Worm (Caenorhabditis elegans) whole organism, late embryonic: ENCODE measurements around the gene C51E3.10.

Experiments used
- C38D4.7 ChIP-seq: fragments of 200-800 bp; sonication (Bioruptor generic); optimal IDR thresholded peaks from 2 replicates; lab custom pipeline; 2018; ENCODE audit warnings: mild to moderate bottlenecking, missing genetic modification characterization, moderate library complexity, missing compliant biosample characterization
- F13H6.1 ChIP-seq: sonication (generic microtip); optimal IDR thresholded peaks from 2 replicates; lab custom pipeline; 2016; ENCODE audit warnings: missing genetic modification characterization, missing compliant biosample characterization
- K09A11.1 ChIP-seq: sonication (generic microtip); optimal IDR thresholded peaks from 2 replicates; lab custom pipeline; 2017; ENCODE audit warnings: antibody characterized with exemption, mild to moderate bottlenecking, missing genetic modification characterization, missing compliant biosample characterization; ENCODE audit not compliant: insufficient read depth
- Y22D7AL.16 ChIP-seq: sonication (generic microtip); optimal IDR thresholded peaks from 2 replicates; lab custom pipeline; 2016; ENCODE audit warnings: missing genetic modification characterization, missing compliant biosample characterization
- ceh-22 ChIP-seq: sonication (generic microtip); optimal IDR thresholded peaks from 2 replicates; lab custom pipeline; 2017; ENCODE audit warnings: missing biosample characterization, missing genetic modification characterization
- ceh-45 ChIP-seq: fragments of 200-800 bp; sonication (Bioruptor generic); IDR thresholded peaks from 2 replicates; pipeline ENCODE4 v1.3.6; 2022; ENCODE audit warnings: missing genetic modification reagents, missing genetic modification characterization, missing compliant biosample characterization
- ceh-6 ChIP-seq: fragments of 200-800 bp; sonication (Bioruptor generic); optimal IDR thresholded peaks from 2 replicates; lab custom pipeline; 2018; ENCODE audit warnings: mild to moderate bottlenecking, missing genetic modification characterization, missing compliant biosample characterization
- dmd-4 ChIP-seq: sonication (generic microtip); optimal IDR thresholded peaks from 2 replicates; lab custom pipeline; 2016; ENCODE audit warnings: borderline replicate concordance, missing genetic modification characterization, missing compliant biosample characterization
- dve-1 ChIP-seq: sonication (generic microtip); optimal IDR thresholded peaks from 2 replicates; lab custom pipeline; 2017; ENCODE audit warnings: antibody characterized with exemption, mild to moderate bottlenecking, missing genetic modification characterization, missing compliant biosample characterization
- elt-2 ChIP-seq: sonication (generic microtip); optimal IDR thresholded peaks from 2 replicates; lab custom pipeline; 2016; ENCODE audit warnings: missing genetic modification reagents, missing genetic modification characterization, missing compliant biosample characterization
- fax-1 ChIP-seq: sonication (generic microtip); optimal IDR thresholded peaks from 2 replicates; lab custom pipeline; 2016; ENCODE audit warnings: missing genotype, missing genetic modification characterization, missing compliant biosample characterization
- fkh-6 ChIP-seq: sonication (generic microtip); optimal IDR thresholded peaks from 2 replicates; lab custom pipeline; 2016; ENCODE audit warnings: missing genetic modification characterization, missing compliant biosample characterization
- gmeb-2 ChIP-seq: sonication (generic microtip); optimal IDR thresholded peaks from 2 replicates; lab custom pipeline; 2016; ENCODE audit warnings: missing genetic modification characterization, inconsistent platforms, missing compliant biosample characterization
- hlh-15 ChIP-seq: sonication (generic microtip); optimal IDR thresholded peaks from 2 replicates; lab custom pipeline; 2016; ENCODE audit warnings: missing genetic modification characterization, missing compliant biosample characterization
- hlh-30 ChIP-seq: sonication (generic microtip); optimal IDR thresholded peaks from 2 replicates; lab custom pipeline; 2017; ENCODE audit warnings: antibody characterized with exemption, missing genetic modification characterization, missing compliant biosample characterization; ENCODE audit not compliant: insufficient read depth
- hlh-6 ChIP-seq: sonication (generic microtip); optimal IDR thresholded peaks from 2 replicates; lab custom pipeline; 2016; ENCODE audit warnings: missing genotype, missing genetic modification characterization, missing compliant biosample characterization
- hlh-8 ChIP-seq: sonication (generic microtip); optimal IDR thresholded peaks from 2 replicates; lab custom pipeline; 2016; ENCODE audit warnings: missing genotype, missing genetic modification characterization, missing compliant biosample characterization
- nhr-11 ChIP-seq: fragments of 150-350 bp; optimal IDR thresholded peaks from 2 replicates; lab custom pipeline; 2014; ENCODE audit warnings: missing biosample characterization, missing genetic modification characterization
- pag-3 ChIP-seq: sonication (generic microtip); optimal IDR thresholded peaks from 2 replicates; lab custom pipeline; 2016; ENCODE audit warnings: missing compliant biosample characterization, missing genetic modification characterization, borderline replicate concordance
- pax-1 ChIP-seq: fragments of 150-350 bp; optimal IDR thresholded peaks from 2 replicates; lab custom pipeline; 2014; ENCODE audit warnings: missing biosample characterization, missing genetic modification characterization
- pha-2 ChIP-seq: sonication (generic microtip); optimal IDR thresholded peaks from 2 replicates; lab custom pipeline; 2017; ENCODE audit warnings: mild to moderate bottlenecking, missing genetic modification characterization, missing compliant biosample characterization
- pqm-1 ChIP-seq: sonication (generic microtip); optimal IDR thresholded peaks from 2 replicates; lab custom pipeline; 2016; ENCODE audit warnings: missing genetic modification characterization, missing compliant biosample characterization
- pros-1 ChIP-seq: fragments of 150-350 bp; optimal IDR thresholded peaks from 2 replicates; lab custom pipeline; 2014; ENCODE audit warnings: missing biosample characterization, missing genetic modification reagents, missing genetic modification characterization
- rnt-1 ChIP-seq: sonication (generic microtip); optimal IDR thresholded peaks from 2 replicates; lab custom pipeline; 2016; ENCODE audit warnings: missing genetic modification characterization, missing compliant biosample characterization
- sdc-2 ChIP-seq: sonication (generic microtip); optimal IDR thresholded peaks from 2 replicates; lab custom pipeline; 2016; ENCODE audit warnings: missing genotype, missing genetic modification characterization, missing compliant biosample characterization
- tbx-7 ChIP-seq: sonication (generic microtip); optimal IDR thresholded peaks from 2 replicates; lab custom pipeline; 2016; ENCODE audit warnings: missing genotype, missing genetic modification characterization, missing compliant biosample characterization
- ttx-3 ChIP-seq: sonication (generic microtip); optimal IDR thresholded peaks from 2 replicates; lab custom pipeline; 2016; ENCODE audit warnings: missing genetic modification reagents, missing genetic modification characterization, missing compliant biosample characterization
- unc-42 ChIP-seq: sonication (generic microtip); optimal IDR thresholded peaks from 2 replicates; lab custom pipeline; 2016; ENCODE audit warnings: missing genotype, missing genetic modification characterization, missing compliant biosample characterization
- unc-55 ChIP-seq: sonication (generic microtip); optimal IDR thresholded peaks from 2 replicates; lab custom pipeline; 2017; ENCODE audit warnings: missing biosample characterization, missing genetic modification reagents, missing genetic modification characterization

The C51E3.10 gene

DNA sequence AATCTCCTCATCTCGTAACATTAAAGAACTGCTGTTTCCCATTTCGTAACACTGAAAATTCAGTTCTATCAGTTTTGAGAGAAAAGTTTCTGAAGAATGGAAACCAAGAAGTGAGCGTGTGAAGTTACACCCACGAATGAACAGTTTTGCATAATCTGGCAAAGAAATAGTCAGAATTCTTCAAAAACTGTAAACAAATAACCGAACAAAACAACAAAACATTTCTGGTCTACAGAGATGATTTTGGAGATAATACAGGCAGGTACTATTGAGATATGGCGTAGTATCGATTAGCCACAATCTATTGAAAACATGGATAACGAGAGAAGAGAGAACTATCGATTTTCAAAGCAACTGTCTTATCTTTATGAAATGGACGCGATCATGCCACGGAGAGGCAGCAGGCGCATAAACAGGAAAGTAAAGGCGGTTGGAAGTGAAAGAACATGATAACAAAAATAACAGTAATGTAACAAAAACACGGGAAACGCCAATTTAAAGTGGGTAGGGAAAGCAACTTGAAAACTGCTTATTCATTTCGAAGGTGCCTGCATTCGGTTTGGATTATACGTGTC lies 42.6 kb upstream of the C51E3.10 start, which contains the start of gene chpf-1:
Gene chpf-1, minus strand, starts transcription at position 51 of the 575 bp plus-strand sequence.
- no peak for TF ChIP-seq C38D4.7 (GFP tag; lab: Kevin White, UChicago)
- no peak for TF ChIP-seq F13H6.1 (tag; lab: Kevin White, UChicago)
- TF ChIP-seq fax-1 (tag; lab: Kevin White, UChicago): no peak
- no peak for TF ChIP-seq pax-1 (tag; lab: Kevin White, UChicago)
- TF ChIP-seq dmd-4: no peak
- no peak for TF ChIP-seq hlh-15 (tag; lab: Kevin White, UChicago)
- TF ChIP-seq Y22D7AL.16 (tag; lab: Kevin White, UChicago): no peak
- TF ChIP-seq elt-2 (tag; lab: Kevin White, UChicago): peak; percentile 41
- TF ChIP-seq hlh-30 (tag; lab: Kevin White, UChicago): no peak

DNA sequence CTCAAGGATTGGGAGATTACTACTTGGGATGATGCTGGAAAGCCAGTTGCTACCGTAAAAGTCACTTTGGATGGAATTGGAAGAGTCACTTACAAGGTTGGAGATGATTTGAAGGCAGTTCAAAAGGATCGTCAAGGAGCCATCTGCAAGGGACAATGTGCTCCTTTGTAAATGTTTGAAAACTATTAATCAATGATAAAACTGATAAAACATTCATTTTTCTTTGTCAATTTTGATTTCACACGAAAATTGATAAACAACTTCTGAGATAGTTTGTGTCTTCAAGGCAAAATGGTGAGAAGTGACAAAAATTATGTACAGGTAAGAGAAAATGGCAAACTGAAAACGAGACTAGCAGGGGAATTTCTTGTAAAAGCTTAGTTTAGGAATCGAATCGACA lies 41.4 kb upstream of the C51E3.10 start:
- TF ChIP-seq pros-1 (tag; lab: Kevin White, UChicago) (no peak), fax-1 (tag; lab: Kevin White, UChicago) (no peak), unc-55 (GFP tag; lab: Kevin White, UChicago) (no peak), ceh-6 (GFP tag; lab: Kevin White, UChicago) (no peak), F13H6.1 (tag; lab: Kevin White, UChicago) (no peak), hlh-15 (tag; lab: Kevin White, UChicago) (no peak), fkh-6 (tag; lab: Kevin White, UChicago) (no peak)

DNA sequence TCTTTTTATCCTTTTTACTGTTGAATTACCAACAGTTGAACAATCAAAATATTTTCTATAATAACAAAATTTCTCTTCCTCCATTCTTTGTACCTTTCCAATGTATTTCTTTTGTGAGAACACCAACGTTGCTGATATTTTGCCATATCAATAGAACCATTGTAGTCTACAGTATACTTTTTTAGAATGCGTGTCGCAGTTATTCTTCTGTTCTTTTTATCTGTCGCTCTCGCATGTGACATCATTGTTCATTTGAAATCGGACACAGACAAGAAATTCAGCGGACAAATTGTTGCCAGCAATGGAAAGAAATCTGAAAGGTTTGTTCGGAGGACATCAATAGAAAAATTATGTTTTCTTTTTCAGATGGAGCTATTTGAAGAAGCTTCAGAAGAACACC lies 41.0 kb upstream of the C51E3.10 start, which contains the start of gene ZK856.7:
Gene ZK856.7, plus strand, starts transcription at position 186 of the 400 bp plus-strand sequence.
- TF ChIP-seq ceh-22 (tag; lab: Kevin White, UChicago) (no peak), pha-2 (tag; lab: Kevin White, UChicago) (no peak), gmeb-2 (tag; lab: Kevin White, UChicago) (no peak), unc-55 (GFP tag; lab: Kevin White, UChicago) (no peak), pqm-1 (tag; lab: Kevin White, UChicago) (no peak), nhr-11 (tag; lab: Kevin White, UChicago) (no peak), rnt-1 (no peak), tbx-7 (no peak), fkh-6 (tag; lab: Kevin White, UChicago) (no peak), sdc-2 (tag; lab: Kevin White, UChicago) (no peak), ttx-3 (tag; lab: Kevin White, UChicago) (no peak), K09A11.1 (tag; lab: Kevin White, UChicago) (no peak), hlh-6 (tag; lab: Kevin White, UChicago) (no peak), ceh-45 (GFP tag; lab: Robert Waterston, UW) (no peak), pag-3 (no peak), hlh-8 (tag; lab: Kevin White, UChicago) (no peak)

DNA sequence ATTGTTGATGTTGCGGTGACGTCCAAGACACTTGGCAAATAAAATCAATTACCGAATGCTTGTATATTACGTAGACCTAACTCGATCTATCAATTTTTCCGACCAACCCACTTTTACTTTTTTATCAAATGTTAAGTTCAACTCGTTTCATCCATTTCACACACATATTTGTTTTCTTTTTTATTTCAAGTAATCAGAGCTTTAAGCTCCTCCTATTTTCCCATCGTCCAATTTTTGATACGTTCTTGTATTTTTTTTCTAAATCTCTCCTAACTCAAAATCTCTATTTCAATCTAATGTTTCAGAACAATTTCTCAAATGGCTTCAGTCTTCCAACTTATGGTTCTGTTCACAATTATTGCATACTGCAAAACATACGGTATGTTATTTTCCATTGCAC lies 37.5 kb upstream of the C51E3.10 start, which contains the start of gene ZK856.6:
Gene ZK856.6, plus strand, starts transcription at position 301 of the 400 bp plus-strand sequence.
- TF ChIP-seq fkh-6 (tag; lab: Kevin White, UChicago) (no peak), pax-1 (tag; lab: Kevin White, UChicago) (no peak), unc-42 (no peak)

DNA sequence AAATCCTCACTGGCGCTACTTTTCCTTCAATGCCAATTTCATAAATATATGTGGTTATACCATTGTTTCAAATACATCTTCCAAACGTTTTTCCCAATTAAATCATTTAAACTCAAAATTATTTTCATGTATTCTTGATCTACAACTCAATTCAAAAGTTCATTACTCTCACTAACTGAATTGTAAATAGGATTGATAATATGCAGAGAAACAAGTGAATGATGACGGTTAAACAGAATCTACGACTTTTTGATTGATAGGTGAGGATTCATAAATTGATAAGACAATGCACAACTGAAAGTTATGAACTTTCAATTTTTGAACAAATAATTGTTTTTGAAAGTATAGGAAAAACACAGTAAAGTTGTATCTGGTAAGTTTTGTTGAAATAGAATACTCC lies 30.3 kb upstream of the C51E3.10 start:
- no peak for TF ChIP-seq pax-1 (tag; lab: Kevin White, UChicago)
- no peak for TF ChIP-seq ttx-3 (tag; lab: Kevin White, UChicago)

DNA sequence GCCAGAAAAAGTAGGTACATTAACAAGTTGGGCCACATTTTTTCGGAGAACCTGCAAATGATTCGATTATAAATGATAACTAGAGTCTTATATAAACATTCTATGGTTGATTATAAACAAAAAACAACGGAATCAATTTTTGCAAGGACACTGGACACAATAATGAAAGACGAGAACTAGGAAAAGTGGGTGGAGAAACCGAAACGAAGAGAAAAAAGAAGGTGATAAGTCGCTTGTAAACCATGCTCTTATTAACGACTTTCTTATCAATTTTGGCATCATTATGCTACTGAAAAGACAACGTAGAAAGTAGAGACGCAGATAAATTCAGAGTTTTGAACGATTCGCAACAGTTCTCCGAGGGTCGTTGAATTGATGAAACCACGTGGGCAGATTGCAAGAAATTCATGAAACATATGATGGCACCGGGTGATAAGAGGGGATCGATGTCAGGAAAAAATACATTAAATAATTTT lies 29.2 kb upstream of the C51E3.10 start, which contains the start of gene ZK856.5:
Gene ZK856.5, minus strand, starts transcription at position 51 of the 476 bp plus-strand sequence.
- no peak for TF ChIP-seq dve-1 (tag; lab: Kevin White, UChicago)
- TF ChIP-seq elt-2 (tag; lab: Kevin White, UChicago): peak; percentile 44
